Fruit fly (Drosophila melanogaster): Measurements from ENCODE around the gene CG5194.
A peak's percentile ranks its signal among the peaks of the same experiment; 100 is the strongest.

CG5194 gene

dm6 chr3L:9041042-9041477, 31.4 kb upstream of the CG5194 start, which contains the start of gene Doc1:
TSS of gene Doc1 (plus strand) at chr3L:9041375.
- TF ChIP-seq CG11902 (GFP tag; optimal IDR thresholded peaks at IDR 0.05): no peak
- peak in 1 of 2 experiments; percentile 13 for TF ChIP-seq ss (GFP tag; optimal IDR thresholded peaks at IDR 0.05)
- TF ChIP-seq dsx (GFP tag; optimal IDR thresholded peaks at IDR 0.05; ENCODE audit: poor library complexity, severe bottlenecking): no peak
- TF ChIP-seq CG11294 (GFP tag; IDR thresholded peaks at IDR 0.05): no peak
- peak; percentile 25 for TF ChIP-seq Eip78C (GFP tag)
- TF ChIP-seq CG6854 (GFP tag; optimal IDR thresholded peaks at IDR 0.05): no peak
- TF ChIP-seq Gug (GFP tag; IDR thresholded peaks at IDR 0.05): no peak
- no peak for TF ChIP-seq CG10669 (GFP tag; optimal IDR thresholded peaks at IDR 0.05)
- no peak for TF ChIP-seq achi (GFP tag; optimal IDR thresholded peaks at IDR 0.05)
- no peak for TF ChIP-seq CG8319 (GFP tag; optimal IDR thresholded peaks at IDR 0.05)
- no peak for TF ChIP-seq CG11762 (GFP tag; optimal IDR thresholded peaks at IDR 0.05; ENCODE audit: insufficient read depth)
- peak; percentile 23; the same call in 1 of the 3 replicates for TF ChIP-seq CG6163 (GFP tag; IDR thresholded peaks at IDR 0.05)
- TF ChIP-seq CG4318 (GFP tag; optimal IDR thresholded peaks at IDR 0.05): no peak
- TF ChIP-seq Sox102F (GFP tag; optimal IDR thresholded peaks at IDR 0.05): no peak
- no peak for TF ChIP-seq CG32006 (GFP tag; optimal IDR thresholded peaks at IDR 0.05)
- no peak for TF ChIP-seq CG8119 (GFP tag; IDR thresholded peaks at IDR 0.05)
- TF ChIP-seq vri (GFP tag; optimal IDR thresholded peaks at IDR 0.05): no peak
- no peak for TF ChIP-seq fd85E (GFP tag; optimal IDR thresholded peaks at IDR 0.05)
- TF ChIP-seq topi (GFP tag; optimal IDR thresholded peaks at IDR 0.05): no peak
- TF ChIP-seq Sox15 (GFP tag; optimal IDR thresholded peaks at IDR 0.05): no peak

- TF ChIP-seq achi (GFP tag; optimal IDR thresholded peaks at IDR 0.05) (no peak), dsx (GFP tag; optimal IDR thresholded peaks at IDR 0.05; ENCODE audit: poor library complexity, severe bottlenecking) (no peak), Eip93F (GFP tag; optimal IDR thresholded peaks at IDR 0.05) (no peak), Eip75B (GFP tag; optimal IDR thresholded peaks at IDR 0.05) (no peak)
Measured at dm6 chr3L:9039189-9039588, 29.6 kb upstream of the CG5194 start.

dm6 chr3L:9037608-9038007, 28.0 kb upstream of the CG5194 start:
- TF ChIP-seq Ets21C (GFP tag; optimal IDR thresholded peaks at IDR 0.05): no peak

- TF ChIP-seq cyc (GFP tag; optimal IDR thresholded peaks at IDR 0.05) (peak; percentile 89), CG9139 (GFP tag; optimal IDR thresholded peaks at IDR 0.05) (peak; percentile 52), Smox (GFP tag; optimal IDR thresholded peaks at IDR 0.05) (peak; percentile 65), fkh (GFP tag; optimal IDR thresholded peaks at IDR 0.05) (no peak), Blimp-1 (GFP tag; optimal IDR thresholded peaks at IDR 0.05) (peak; percentile 59), topi (GFP tag; optimal IDR thresholded peaks at IDR 0.05) (peak; percentile 81), CG11762 (GFP tag; optimal IDR thresholded peaks at IDR 0.05; ENCODE audit: insufficient read depth) (peak; percentile 64), Sox15 (GFP tag; optimal IDR thresholded peaks at IDR 0.05) (peak; percentile 8), OdsH (GFP tag; optimal IDR thresholded peaks at IDR 0.05) (peak; percentile 46), CG31627 (GFP tag; optimal IDR thresholded peaks at IDR 0.05) (peak; percentile 63), vri (GFP tag; optimal IDR thresholded peaks at IDR 0.05) (peak; percentile 61), CG6854 (GFP tag; optimal IDR thresholded peaks at IDR 0.05) (peak; percentile 63), Eip75B (GFP tag; optimal IDR thresholded peaks at IDR 0.05) (no peak), fd59A (GFP tag; optimal IDR thresholded peaks at IDR 0.05) (no peak), Lpt (GFP tag; optimal IDR thresholded peaks at IDR 0.05) (no peak), Sox14 (GFP tag; optimal IDR thresholded peaks at IDR 0.05) (peak; percentile 52), ss (GFP tag; optimal IDR thresholded peaks at IDR 0.05) (peak; percentile 29 to 58), CG4318 (GFP tag; optimal IDR thresholded peaks at IDR 0.05) (no peak), esn (GFP tag; optimal IDR thresholded peaks at IDR 0.05) (peak; percentile 56), CG11294 (GFP tag; IDR thresholded peaks at IDR 0.05) (no peak), CG7368 (GFP tag; optimal IDR thresholded peaks at IDR 0.05) (peak; percentile 73), Sox102F (GFP tag; optimal IDR thresholded peaks at IDR 0.05) (peak; percentile 71), CG6276 (GFP tag; optimal IDR thresholded peaks at IDR 0.05) (no peak), pdm3 (GFP tag; optimal IDR thresholded peaks at IDR 0.05) (peak; percentile 44), CG15336 (GFP tag; IDR thresholded peaks at IDR 0.05) (peak; percentile 42; the same call in 1 of the 2 replicates), CG3919 (GFP tag; optimal IDR thresholded peaks at IDR 0.05) (peak; percentile 84), CG10669 (GFP tag; optimal IDR thresholded peaks at IDR 0.05) (peak; percentile 77), CG3032 (tag; optimal IDR thresholded peaks at IDR 0.05) (no peak), fd85E (GFP tag; optimal IDR thresholded peaks at IDR 0.05) (peak; percentile 49), CG6808 (GFP tag; optimal IDR thresholded peaks at IDR 0.05) (peak; percentile 78), CG11902 (GFP tag; optimal IDR thresholded peaks at IDR 0.05) (peak; percentile 70), Gug (GFP tag; IDR thresholded peaks at IDR 0.05) (0 out of 2 replicates have a peak, but pooled peaks have one; percentile 31), CG34406 (GFP tag; optimal IDR thresholded peaks at IDR 0.05) (peak; percentile 38)
Measured at dm6 chr3L:9033999-9034626, 24.5 kb upstream of the CG5194 start.

Measured in whole organism, prepupa.